Worm (Caenorhabditis elegans): ENCODE data around the gene R07G3.7.

Gene R07G3.7

DNA sequence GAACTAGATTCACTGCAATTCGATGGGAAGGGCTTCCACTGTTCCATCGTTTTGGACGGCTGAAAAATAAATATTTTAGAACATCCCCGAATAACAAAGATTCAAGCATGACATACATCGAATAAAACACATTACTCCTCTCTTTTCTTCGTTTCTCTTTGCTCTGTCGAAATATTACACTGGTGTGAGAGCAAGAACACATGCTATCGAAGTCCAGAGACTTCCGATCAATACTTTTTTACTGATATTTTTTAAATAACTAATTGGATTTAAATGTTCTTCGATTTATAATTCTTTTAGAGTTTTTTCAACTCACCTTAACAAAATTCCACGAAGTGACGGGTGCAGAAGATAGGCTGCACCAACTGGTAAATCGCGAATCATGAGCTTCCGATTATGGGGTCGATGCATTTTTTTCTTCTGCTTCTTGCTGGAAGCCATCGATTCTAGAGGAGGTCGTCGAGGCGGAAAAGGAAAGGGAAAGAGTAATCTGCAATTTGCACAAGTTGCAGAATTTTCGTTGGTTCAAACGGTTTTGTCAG is at the start of gene R07G3.7, which contains the start of gene oig-4:
TSS of gene R07G3.7 (minus strand) at position 492 of the 542 bp plus-strand sequence.
TSS of gene oig-4 (plus strand) at position 301 of the 542 bp plus-strand sequence.
- TF ChIP-seq ama-1 (optimal IDR thresholded peaks at IDR 0.05): no peak
- no peak for TF ChIP-seq B0310.2 (tag; optimal IDR thresholded peaks at IDR 0.05)
- no peak for TF ChIP-seq scrt-1 (GFP tag; IDR thresholded peaks at IDR 0.05)
- no peak for TF ChIP-seq hmg-4 (GFP tag; optimal IDR thresholded peaks at IDR 0.05)
- no peak for TF ChIP-seq tbx-37 (GFP tag; conservative IDR thresholded peaks at IDR 0.05)
- TF ChIP-seq hmbx-1 (tag; optimal IDR thresholded peaks at IDR 0.05): no peak
- no peak for TF ChIP-seq flt-1 (GFP tag; IDR thresholded peaks at IDR 0.05)
- TF ChIP-seq tbx-11 (GFP tag; IDR thresholded peaks at IDR 0.05): no peak
- TF ChIP-seq aly-1 (tag; optimal IDR thresholded peaks at IDR 0.05): no peak

DNA sequence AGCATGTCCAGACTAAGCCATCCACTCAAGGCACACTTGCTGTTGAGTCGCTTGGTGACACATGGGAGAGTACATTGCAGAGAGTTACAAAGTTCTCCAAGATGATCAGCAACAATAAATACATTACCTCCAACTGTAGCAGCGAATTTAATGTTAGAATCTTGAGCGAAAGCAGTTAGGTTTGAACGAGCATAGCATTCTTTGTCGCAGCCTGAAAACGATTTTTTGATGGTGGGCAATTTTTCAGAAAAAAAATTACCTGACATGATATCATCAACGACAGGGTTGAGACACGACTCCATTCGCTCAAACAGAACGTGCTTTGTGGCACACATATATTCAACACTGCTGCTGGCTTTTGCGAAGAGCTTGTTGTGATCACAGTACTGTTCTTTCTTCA is 49.5 kb upstream of the R07G3.7 start:
- no peak for TF ChIP-seq flt-1 (GFP tag; IDR thresholded peaks at IDR 0.05)
- no peak for TF ChIP-seq F13C5.2 (tag; optimal IDR thresholded peaks at IDR 0.05)
- TF ChIP-seq sea-1 (GFP tag; conservative IDR thresholded peaks at IDR 0.05): no peak
- no peak for TF ChIP-seq ceh-13 (GFP tag; optimal IDR thresholded peaks at IDR 0.05)
- no peak for TF ChIP-seq tbx-37 (GFP tag; conservative IDR thresholded peaks at IDR 0.05)
- no peak for TF ChIP-seq scrt-1 (GFP tag; IDR thresholded peaks at IDR 0.05)
- no peak for TF ChIP-seq ama-1 (optimal IDR thresholded peaks at IDR 0.05)
- no peak for TF ChIP-seq pes-1 (GFP tag; IDR thresholded peaks at IDR 0.05)
- TF ChIP-seq tbx-11 (GFP tag; IDR thresholded peaks at IDR 0.05): no peak
- no peak for TF ChIP-seq tra-4 (tag; optimal IDR thresholded peaks at IDR 0.05)
- no peak for TF ChIP-seq hmg-4 (GFP tag; optimal IDR thresholded peaks at IDR 0.05)
- TF ChIP-seq hmbx-1 (tag; optimal IDR thresholded peaks at IDR 0.05): no peak
- TF ChIP-seq hnd-1 (tag; optimal IDR thresholded peaks at IDR 0.05): no peak
- no peak for TF ChIP-seq ceh-36 (tag; optimal IDR thresholded peaks at IDR 0.05)
- no peak for TF ChIP-seq ets-7 (tag; optimal IDR thresholded peaks at IDR 0.05)
- TF ChIP-seq aly-1 (tag; optimal IDR thresholded peaks at IDR 0.05): no peak

- TF ChIP-seq ceh-13 (GFP tag; optimal IDR thresholded peaks at IDR 0.05) (no peak), hmg-4 (GFP tag; optimal IDR thresholded peaks at IDR 0.05) (no peak), tbx-37 (GFP tag; conservative IDR thresholded peaks at IDR 0.05) (no peak), flt-1 (GFP tag; IDR thresholded peaks at IDR 0.05) (no peak), tbx-11 (GFP tag; IDR thresholded peaks at IDR 0.05) (no peak), pes-1 (GFP tag; IDR thresholded peaks at IDR 0.05) (no peak), F13C5.2 (tag; optimal IDR thresholded peaks at IDR 0.05) (no peak), sea-1 (GFP tag; conservative IDR thresholded peaks at IDR 0.05) (no peak), aly-1 (tag; optimal IDR thresholded peaks at IDR 0.05) (no peak), scrt-1 (GFP tag; IDR thresholded peaks at IDR 0.05) (no peak)
Measured at ce11 chrII:7662008-7662686, 48.6 kb upstream of the R07G3.7 start, which contains the start of gene alfa-1. alfa-1 (minus strand) TSS chrII:7662522.

ce11 chrII:7651171-7651570 is 37.6 kb upstream of the R07G3.7 start, which contains the start of gene pde-4:
pde-4 (minus strand) TSS chrII:7651246.
- TF ChIP-seq aly-1 (tag; optimal IDR thresholded peaks at IDR 0.05): no peak
- TF ChIP-seq hmbx-1 (tag; optimal IDR thresholded peaks at IDR 0.05): no peak
- TF ChIP-seq tbx-37 (GFP tag; conservative IDR thresholded peaks at IDR 0.05): no peak
- no peak for TF ChIP-seq scrt-1 (GFP tag; IDR thresholded peaks at IDR 0.05)
- TF ChIP-seq ets-7 (tag; optimal IDR thresholded peaks at IDR 0.05): no peak
- no peak for TF ChIP-seq hnd-1 (tag; optimal IDR thresholded peaks at IDR 0.05)

- TF ChIP-seq pes-1 (GFP tag; IDR thresholded peaks at IDR 0.05) (no peak), sea-1 (GFP tag; conservative IDR thresholded peaks at IDR 0.05) (no peak), hmbx-1 (tag; optimal IDR thresholded peaks at IDR 0.05) (no peak), ceh-36 (tag; optimal IDR thresholded peaks at IDR 0.05) (no peak)
Measured at ce11 chrII:7643214-7643613, 29.7 kb upstream of the R07G3.7 start.

DNA sequence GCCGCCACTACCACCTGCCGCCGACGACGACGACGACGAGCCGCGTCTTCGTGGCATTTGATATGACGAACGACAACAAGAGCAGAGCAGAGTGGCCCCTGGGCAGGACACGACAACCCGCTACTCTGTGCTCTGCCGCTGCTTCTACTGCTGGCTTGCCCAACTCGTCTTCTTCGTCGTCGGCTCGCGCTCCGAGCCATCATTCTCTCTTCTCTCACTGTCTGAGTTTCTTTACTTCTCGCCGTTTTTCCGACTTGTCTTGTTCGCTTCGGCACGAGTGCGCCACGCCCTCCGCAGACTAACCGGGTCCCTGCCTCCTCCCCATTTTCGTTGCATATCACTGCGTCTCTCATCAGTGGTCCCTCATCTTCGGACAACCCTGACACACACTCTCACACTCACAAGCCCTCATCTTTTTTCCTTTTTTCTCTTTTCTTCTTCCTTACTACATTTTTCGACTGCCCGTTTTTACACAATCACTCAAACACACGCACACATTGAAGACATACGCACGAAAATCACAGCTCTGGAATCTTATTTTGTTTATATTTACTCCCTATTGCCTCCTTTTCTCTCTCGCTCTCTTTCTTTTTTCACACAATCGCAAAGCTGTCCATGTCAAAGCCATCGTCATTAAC is 28.6 kb upstream of the R07G3.7 start:
- TF ChIP-seq pes-1 (GFP tag; IDR thresholded peaks at IDR 0.05): no peak

DNA sequence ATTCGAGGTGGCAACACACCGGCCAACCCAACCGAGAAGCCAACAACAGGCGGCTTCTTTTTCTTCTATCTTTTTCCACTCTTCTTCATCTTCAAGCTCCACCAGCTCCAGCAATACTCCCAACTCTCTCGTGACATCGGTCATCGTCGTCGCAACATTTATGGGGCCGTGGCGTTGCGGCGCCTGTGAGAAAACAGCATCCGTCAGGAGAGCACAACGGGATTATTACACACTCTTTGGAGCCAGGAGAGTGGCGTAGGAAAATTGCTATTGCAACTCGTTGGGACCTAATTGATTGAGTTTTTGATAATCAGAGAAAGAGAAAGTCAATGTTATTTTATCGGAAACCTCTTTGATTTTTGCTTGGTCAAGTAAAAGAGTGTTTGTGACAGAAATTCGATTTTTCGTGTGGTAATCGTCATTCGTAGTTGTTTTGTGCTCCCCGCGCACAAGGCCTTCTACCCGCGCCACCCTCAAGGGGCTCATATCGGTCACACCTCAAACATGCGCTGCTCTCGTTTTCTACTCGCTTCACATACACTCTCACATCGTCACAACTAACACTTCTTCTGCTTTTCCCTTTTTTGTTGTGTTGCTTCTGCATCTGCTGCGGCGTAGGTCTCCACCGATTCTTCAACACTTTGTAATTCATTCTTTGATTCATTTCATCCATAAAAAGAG is 26.8 kb upstream of the R07G3.7 start:
- TF ChIP-seq ceh-36 (tag; optimal IDR thresholded peaks at IDR 0.05): no peak
- TF ChIP-seq hnd-1 (tag; optimal IDR thresholded peaks at IDR 0.05): no peak
- no peak for TF ChIP-seq tra-4 (tag; optimal IDR thresholded peaks at IDR 0.05)
- no peak for TF ChIP-seq sea-1 (GFP tag; conservative IDR thresholded peaks at IDR 0.05)
- no peak for TF ChIP-seq aly-1 (tag; optimal IDR thresholded peaks at IDR 0.05)
- no peak for TF ChIP-seq hmg-4 (GFP tag; optimal IDR thresholded peaks at IDR 0.05)
- no peak for TF ChIP-seq hmbx-1 (tag; optimal IDR thresholded peaks at IDR 0.05)
- no peak for TF ChIP-seq F13C5.2 (tag; optimal IDR thresholded peaks at IDR 0.05)
- TF ChIP-seq scrt-1 (GFP tag; IDR thresholded peaks at IDR 0.05): no peak
- TF ChIP-seq tbx-37 (GFP tag; conservative IDR thresholded peaks at IDR 0.05): no peak
- TF ChIP-seq ceh-13 (GFP tag; optimal IDR thresholded peaks at IDR 0.05): no peak
- TF ChIP-seq ets-7 (tag; optimal IDR thresholded peaks at IDR 0.05): no peak
- TF ChIP-seq pes-1 (GFP tag; IDR thresholded peaks at IDR 0.05): no peak
- TF ChIP-seq ama-1 (optimal IDR thresholded peaks at IDR 0.05): no peak
